Fruit fly (Drosophila melanogaster) Kc167 (cell line): ENCODE results near the gene CG10516.

Experiments used
- Sin3A ChIP-seq: fragments of >200 bp; optimal IDR thresholded peaks from 2 replicates; lab custom pipeline; 2018; ENCODE audit warnings: missing external identifiers
- h ChIP-seq: fragments of >200 bp; optimal IDR thresholded peaks from 3 replicates; lab custom pipeline; 2018; ENCODE audit warnings: missing external identifiers
- insv ChIP-seq: fragments of >200 bp; optimal IDR thresholded peaks from 3 replicates; lab custom pipeline; 2018; ENCODE audit warnings: missing external identifiers
- psq ChIP-seq: fragments of >200 bp; optimal IDR thresholded peaks from 2 replicates; lab custom pipeline; 2017; ENCODE audit warnings: missing external identifiers
- ttk ChIP-seq: sonication (Bioruptor generic); optimal IDR thresholded peaks from 2 replicates; lab custom pipeline; 2017; ENCODE audit warnings: missing external identifiers

dm6 chr3L:15987635-15988034 lies 19.6 kb downstream of the CG10516 start, which contains the start of gene PolD1:
- TF ChIP-seq insv (lab: Kevin White, UChicago) (no peak), psq (lab: Kevin White, UChicago) (no peak), h (lab: Kevin White, UChicago) (no peak), ttk (no peak), Sin3A (lab: Kevin White, UChicago) (no peak)
